Worm (Caenorhabditis elegans) whole organism, L4 larva: Measurements from ENCODE around the gene F28A10.7.

ENCODE experiments used
- F49E8.2 ChIP-seq: sonication (generic microtip); optimal IDR thresholded peaks from 2 replicates; lab custom pipeline; 2016; ENCODE audit warnings: missing compliant biosample characterization, mild to moderate bottlenecking, missing genetic modification characterization, borderline replicate concordance
- T20F7.1 ChIP-seq: fragments of 200-800 bp; sonication (Bioruptor generic); optimal IDR thresholded peaks from 2 replicates; lab custom pipeline; 2018; ENCODE audit warnings: mild to moderate bottlenecking, missing genetic modification characterization, missing compliant biosample characterization
- Y5F2A.4 ChIP-seq: fragments of 200-800 bp; sonication (Bioruptor generic); optimal IDR thresholded peaks from 2 replicates; lab custom pipeline; 2018; ENCODE audit warnings: mild to moderate bottlenecking, missing genetic modification characterization, missing compliant biosample characterization
- aha-1 ChIP-seq: fragments of 150-350 bp; peaks from one replicate; lab custom pipeline; 2014; ENCODE audit warnings: missing biosample characterization, missing genetic modification characterization
- daf-19 ChIP-seq: fragments of 200-800 bp; sonication (Bioruptor generic); conservative IDR thresholded peaks from 2 replicates; pipeline ENCODE4 v1.3.6; 2022; ENCODE audit warnings: missing genetic modification characterization, missing compliant biosample characterization
- egl-27 ChIP-seq: sonication (generic microtip); optimal IDR thresholded peaks from 3 replicates; lab custom pipeline; 2017; ENCODE audit warnings: missing biosample characterization, missing genetic modification reagents, missing genetic modification characterization
- fos-1 ChIP-seq: fragments of 150-350 bp; optimal IDR thresholded peaks from 2 replicates; lab custom pipeline; 2014; ENCODE audit warnings: missing biosample characterization, missing genetic modification characterization
- hlh-11 ChIP-seq: fragments of 200-800 bp; sonication (Bioruptor generic); optimal IDR thresholded peaks from 2 replicates; lab custom pipeline; 2018; ENCODE audit warnings: mild to moderate bottlenecking, missing genetic modification characterization, missing compliant biosample characterization
- lin-15B ChIP-seq: fragments of 150-350 bp; sonication (generic microtip); optimal IDR thresholded peaks from 3 replicates; lab custom pipeline; 2014; ENCODE audit warnings: missing biosample characterization, missing genetic modification characterization
- lin-29 ChIP-seq: fragments of 200-800 bp; sonication (Bioruptor generic); IDR thresholded peaks from 2 replicates; pipeline ENCODE4 v1.3.6; 2022; ENCODE audit warnings: missing genetic modification reagents, missing genetic modification characterization, missing compliant biosample characterization
- lir-3 ChIP-seq: sonication (generic microtip); optimal IDR thresholded peaks from 2 replicates; lab custom pipeline; 2016; ENCODE audit warnings: mild to moderate bottlenecking, missing genetic modification characterization, missing compliant biosample characterization
- madf-9 ChIP-seq: fragments of 200-800 bp; sonication (Bioruptor generic); conservative IDR thresholded peaks from 2 replicates; pipeline ENCODE4 v1.3.6; 2022; ENCODE audit warnings: missing genetic modification reagents, missing genetic modification characterization, missing compliant biosample characterization
- mxl-2 ChIP-seq: fragments of 200-800 bp; sonication (Bioruptor generic); conservative IDR thresholded peaks from 2 replicates; pipeline ENCODE4 v1.3.6; 2022; ENCODE audit warnings: missing genetic modification reagents, missing genetic modification characterization, missing compliant biosample characterization
- nhr-237 ChIP-seq: sonication (generic microtip); optimal IDR thresholded peaks from 2 replicates; lab custom pipeline; 2017; ENCODE audit warnings: missing biosample characterization, missing genetic modification characterization
- nhr-48 ChIP-seq: sonication (generic microtip); optimal IDR thresholded peaks from 2 replicates; lab custom pipeline; 2016; ENCODE audit warnings: mild to moderate bottlenecking, missing genetic modification characterization, missing compliant biosample characterization
- nhr-6 ChIP-seq: fragments of 150-350 bp; optimal IDR thresholded peaks from 2 replicates; lab custom pipeline; 2014; ENCODE audit warnings: missing biosample characterization, missing genetic modification characterization
- rbr-2 ChIP-seq: sonication (generic microtip); optimal IDR thresholded peaks from 2 replicates; lab custom pipeline; 2016; ENCODE audit warnings: missing genotype, missing genetic modification characterization, missing compliant biosample characterization
- sdz-12 ChIP-seq: fragments of 200-800 bp; sonication (Bioruptor generic); optimal IDR thresholded peaks from 2 replicates; lab custom pipeline; 2018; ENCODE audit warnings: mild to moderate bottlenecking, missing genetic modification characterization, missing compliant biosample characterization
- unc-62 ChIP-seq, 3 experiments: fragments of 150-350 bp in 1 of 3; sonication (generic microtip); optimal IDR thresholded peaks in 2 of 3; peaks in 1 of 3; 1 replicate in 1 of 3; 2 replicates in 2 of 3; lab custom pipeline; 2014 to 2017; ENCODE audit warnings: missing biosample characterization in 3 of 3, missing genetic modification characterization in 3 of 3, missing genetic modification reagents in 3 of 3, missing genotype in 1 of 3
- vab-7 ChIP-seq: fragments of 200-800 bp; sonication (Bioruptor generic); IDR thresholded peaks from 2 replicates; pipeline ENCODE4 v1.3.6; 2022; ENCODE audit warnings: missing genetic modification reagents, missing genetic modification characterization, missing compliant biosample characterization

Gene F28A10.7

ce11 chrII:799700-800099 is 45.8 kb downstream of the F28A10.7 start, which contains the start of gene F46F5.14:
Gene F46F5.14 (plus strand): TSS chrII:800000.
- TF ChIP-seq lin-15B (tag; lab: Kevin White, UChicago), result no peak
- no peak for TF ChIP-seq nhr-237 (tag; lab: Kevin White, UChicago)
- no peak for TF ChIP-seq nhr-6
- TF ChIP-seq hlh-11 (tag; lab: Kevin White, UChicago), result no peak
- TF ChIP-seq fos-1 (tag; lab: Kevin White, UChicago), result no peak
- no peak for TF ChIP-seq sdz-12 (GFP tag; lab: Kevin White, UChicago)
- TF ChIP-seq madf-9 (GFP tag; lab: Robert Waterston, UW), result no peak
- no peak for TF ChIP-seq daf-19 (GFP tag; lab: Robert Waterston, UW)
- TF ChIP-seq rbr-2 (tag; lab: Kevin White, UChicago), result no peak
- TF ChIP-seq F49E8.2 (tag; lab: Kevin White, UChicago), result no peak
- no peak for TF ChIP-seq Y5F2A.4 (GFP tag; lab: Kevin White, UChicago)

DNA sequence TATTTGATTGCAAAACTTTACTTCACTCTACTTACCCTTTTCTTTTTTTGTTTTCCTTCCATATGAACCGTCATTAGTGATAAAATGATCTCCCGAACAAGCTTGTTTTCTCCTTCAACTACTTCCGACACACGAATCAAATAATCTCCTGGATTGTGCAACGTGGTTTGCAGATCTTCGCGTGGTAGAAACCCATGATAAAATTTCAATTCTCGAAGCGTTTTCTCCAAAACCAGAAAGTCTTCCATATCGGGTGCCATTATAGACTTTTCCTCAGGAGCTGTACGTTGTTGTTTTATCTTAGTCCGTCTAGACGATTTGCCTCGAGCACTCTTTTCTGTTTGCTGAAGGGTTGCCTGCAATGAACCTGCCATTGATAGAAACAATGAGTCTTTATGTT is 48.1 kb downstream of the F28A10.7 start:
- TF ChIP-seq aha-1 (tag; lab: Kevin White, UChicago) (peak; percentile 91), lin-29 (GFP tag; lab: Robert Waterston, UW) (no peak), vab-7 (GFP tag; lab: Robert Waterston, UW) (no peak), Y5F2A.4 (GFP tag; lab: Kevin White, UChicago) (no peak), egl-27 (tag; lab: Kevin White, UChicago) (no peak), nhr-48 (tag; lab: Kevin White, UChicago) (no peak), mxl-2 (no peak), lir-3 (tag; lab: Kevin White, UChicago) (no peak)

- TF ChIP-seq T20F7.1 (no peak), unc-62 (GFP tag; optimal IDR thresholded peaks at IDR 0.05 in 1 of 2; lab: Kevin White, UChicago) (peak in 1 of 2 experiments; percentile 93), unc-62 (tag; optimal IDR thresholded peaks at IDR 0.05; lab: Kevin White, UChicago) (no peak)
Observed at ce11 chrII:796916-797315, 48.6 kb downstream of the F28A10.7 start.
